Worm (Caenorhabditis elegans) whole organism, early embryonic: Measurements from ENCODE around the gene enu-3.6.

ENCODE experiments used
- B0310.2 ChIP-seq: sonication (generic microtip); optimal IDR thresholded peaks from 2 replicates; lab custom pipeline; 2016; ENCODE audit warnings: mild to moderate bottlenecking, missing genetic modification characterization, missing compliant biosample characterization
- F13C5.2 ChIP-seq: sonication (generic microtip); optimal IDR thresholded peaks from 2 replicates; lab custom pipeline; 2017; ENCODE audit warnings: mild to moderate bottlenecking, missing genetic modification characterization, inconsistent platforms, missing compliant biosample characterization
- ama-1 ChIP-seq: fragments of 150-350 bp; optimal IDR thresholded peaks from 2 replicates; lab custom pipeline; 2014
- ceh-13 ChIP-seq: fragments of 200-800 bp; sonication (Bioruptor generic); optimal IDR thresholded peaks from 2 replicates; lab custom pipeline; 2018; ENCODE audit warnings: mild to moderate bottlenecking, missing genetic modification characterization, missing compliant biosample characterization
- flt-1 ChIP-seq: fragments of 200-800 bp; sonication (Bioruptor generic); IDR thresholded peaks from 2 replicates; pipeline ENCODE4 v1.3.6; 2022; ENCODE audit warnings: missing genetic modification characterization, missing compliant biosample characterization
- hnd-1 ChIP-seq: sonication (generic microtip); optimal IDR thresholded peaks from 2 replicates; lab custom pipeline; 2016; ENCODE audit warnings: missing genetic modification characterization, missing compliant biosample characterization
- tbx-37 ChIP-seq: fragments of 200-800 bp; sonication (Bioruptor generic); conservative IDR thresholded peaks from 2 replicates; pipeline ENCODE4 v1.3.6; 2022; ENCODE audit warnings: missing genetic modification reagents, missing genetic modification characterization, missing compliant biosample characterization
- tra-4 ChIP-seq: sonication (generic microtip); optimal IDR thresholded peaks from 2 replicates; lab custom pipeline; 2017; ENCODE audit warnings: missing genetic modification characterization, missing compliant biosample characterization

ce11 chrIII:10700460-10700859 is 49.8 kb upstream of the enu-3.6 start, which contains the start of gene Y39A1A.20:
- TF ChIP-seq flt-1 (GFP tag; lab: Robert Waterston, UW) (no peak), hnd-1 (tag; lab: Kevin White, UChicago) (no peak), F13C5.2 (tag; lab: Kevin White, UChicago) (no peak), B0310.2 (tag; lab: Kevin White, UChicago) (no peak), ama-1 (lab: Kevin White, UChicago) (no peak), tbx-37 (GFP tag; lab: Robert Waterston, UW) (no peak), tra-4 (tag; lab: Kevin White, UChicago) (no peak), ceh-13 (no peak)
